Fruit fly (Drosophila melanogaster): Measurements from ENCODE around the gene hzg.

hzg gene

DNA sequence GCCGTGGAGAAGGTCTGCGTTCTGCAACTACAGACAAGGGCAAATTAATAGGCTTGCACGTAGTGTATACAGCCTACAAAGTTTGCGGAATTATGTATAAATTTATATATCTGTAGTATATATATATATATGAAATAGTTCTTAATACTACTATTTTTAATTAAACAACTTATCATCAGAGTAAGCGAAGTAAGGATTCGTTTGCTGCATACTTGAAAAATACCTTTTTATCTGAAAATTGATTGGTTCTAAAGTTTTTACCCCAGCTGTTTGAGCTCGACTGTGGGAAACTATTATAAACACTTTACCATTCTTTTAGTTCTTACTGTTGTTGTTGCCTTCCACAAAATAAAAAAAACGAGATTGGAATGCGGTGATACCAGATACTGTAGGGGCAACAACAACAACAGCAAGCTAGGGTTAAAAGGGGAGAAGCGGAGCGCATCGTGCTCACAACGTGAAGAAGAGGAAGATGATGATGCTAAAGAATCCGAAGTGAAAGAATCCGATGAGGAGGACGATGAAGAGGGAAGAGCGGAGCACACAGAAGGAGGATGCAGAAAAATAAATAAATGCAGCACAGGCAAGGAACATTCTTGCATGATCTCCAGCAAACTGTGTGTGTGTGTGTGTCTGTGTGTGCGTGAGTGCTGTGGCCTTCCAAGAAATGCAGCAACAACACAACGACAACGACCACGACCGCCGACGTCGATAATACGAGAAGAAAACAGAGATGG, 38.7 kb upstream of the hzg start (continued):
- TF ChIP-seq CG5180 (GFP tag; optimal IDR thresholded peaks at IDR 0.05) = peak; percentile 10
- TF ChIP-seq nmo (GFP tag; optimal IDR thresholded peaks at IDR 0.05) = peak; percentile 61
- TF ChIP-seq CG7963 (GFP tag; IDR thresholded peaks at IDR 0.05; ENCODE audit: partially characterized antibody) = no peak
- TF ChIP-seq CG13894 (tag; optimal IDR thresholded peaks at IDR 0.05) = no peak
- TF ChIP-seq CG42726 (GFP tag; IDR thresholded peaks at IDR 0.05; ENCODE audit: partially characterized antibody) = no peak
- no peak for TF ChIP-seq CG18619 (GFP tag; optimal IDR thresholded peaks at IDR 0.05)
- peak; percentile 24 for TF ChIP-seq CG16815 (GFP tag; optimal IDR thresholded peaks at IDR 0.05)
- TF ChIP-seq tap (tag; optimal IDR thresholded peaks at IDR 0.05) = peak; percentile 70
- no peak for TF ChIP-seq Lim3 (GFP tag; IDR thresholded peaks at IDR 0.05)
- TF ChIP-seq CG10959 (GFP tag; IDR thresholded peaks at IDR 0.05) = peak; percentile 37; the same call in 1 of the 2 replicates
- TF ChIP-seq HLH3B (GFP tag; IDR thresholded peaks at IDR 0.05) = peak; percentile 30; the same call in 1 of the 2 replicates
- TF ChIP-seq disco-r (GFP tag; optimal IDR thresholded peaks at IDR 0.05) = no peak
- TF ChIP-seq CG8359 (GFP tag; optimal IDR thresholded peaks at IDR 0.05; ENCODE audit: borderline replicate concordance) = peak; percentile 33
- TF ChIP-seq Poxn (GFP tag; IDR thresholded peaks at IDR 0.05) = no peak
- peak; percentile 50 for TF ChIP-seq lab (GFP tag; optimal IDR thresholded peaks at IDR 0.05)
- peak; percentile 29 for TF ChIP-seq nerfin-1 (tag; optimal IDR thresholded peaks at IDR 0.05)
- 0 out of 3 replicates have a peak, but pooled peaks have one; percentile 37 for TF ChIP-seq zfh1 (GFP tag; IDR thresholded peaks at IDR 0.05)
- peak; percentile 71 for TF ChIP-seq CG11504 (tag; optimal IDR thresholded peaks at IDR 0.05)
- no peak for TF ChIP-seq unc-4 (GFP tag; IDR thresholded peaks at IDR 0.05; ENCODE audit: partially characterized antibody)
- TF ChIP-seq nom (GFP tag; optimal IDR thresholded peaks at IDR 0.05) = peak; percentile 85
- peak; percentile 74 for TF ChIP-seq CG6689 (GFP tag; IDR thresholded peaks at IDR 0.05)
- peak; percentile 68 for TF ChIP-seq CG17829 (tag; optimal IDR thresholded peaks at IDR 0.05)
- TF ChIP-seq ATbp (GFP tag; optimal IDR thresholded peaks at IDR 0.05) = peak; percentile 19
- peak; percentile 28 for TF ChIP-seq CG9727 (GFP tag; optimal IDR thresholded peaks at IDR 0.05)
- peak; percentile 49 for TF ChIP-seq Sox102F (GFP tag; optimal IDR thresholded peaks at IDR 0.05)
- TF ChIP-seq bab2 (GFP tag; optimal IDR thresholded peaks at IDR 0.05) = no peak
- TF ChIP-seq CG18262 (tag; optimal IDR thresholded peaks at IDR 0.05) = peak; percentile 85
- peak; percentile 48 for TF ChIP-seq CG3407 (GFP tag; optimal IDR thresholded peaks at IDR 0.05)
- no peak for TF ChIP-seq BEAF-32 (GFP tag; optimal IDR thresholded peaks at IDR 0.05)
- no peak for TF ChIP-seq CG1024 (GFP tag; IDR thresholded peaks at IDR 0.05)
- TF ChIP-seq CG11695 (GFP tag; IDR thresholded peaks at IDR 0.05) = 0 out of 3 replicates have a peak, but pooled peaks have one; percentile 48
- peak; percentile 56 for TF ChIP-seq Meics (GFP tag; optimal IDR thresholded peaks at IDR 0.05)
- TF ChIP-seq ab (GFP tag; optimal IDR thresholded peaks at IDR 0.05) = no peak
- TF ChIP-seq unpg (GFP tag; optimal IDR thresholded peaks at IDR 0.05) = peak; percentile 49
- peak; percentile 36 for TF ChIP-seq CG2202 (tag; optimal IDR thresholded peaks at IDR 0.05)
- no peak for TF ChIP-seq CG30020 (tag; optimal IDR thresholded peaks at IDR 0.05)
- TF ChIP-seq PHDP (tag; optimal IDR thresholded peaks at IDR 0.05) = peak; percentile 48
- peak; percentile 35; the same call in 1 of the 2 replicates for TF ChIP-seq Rfx (GFP tag; IDR thresholded peaks at IDR 0.05)
- no peak for TF ChIP-seq Gug (GFP tag; IDR thresholded peaks at IDR 0.05)
- no peak for TF ChIP-seq CG8944 (GFP tag; optimal IDR thresholded peaks at IDR 0.05)
- peak; percentile 37 for TF ChIP-seq CG3281 (GFP tag; optimal IDR thresholded peaks at IDR 0.05)
- TF ChIP-seq CG17359 (tag; optimal IDR thresholded peaks at IDR 0.05) = peak; percentile 41
- TF ChIP-seq Max (GFP tag; optimal IDR thresholded peaks at IDR 0.05) = no peak
